Fruit fly (Drosophila melanogaster) whole organism, embryonic: ENCODE results near the gene Cka.

Experiments
- CG12769 ChIP-seq: fragments of 200-800 bp; sonication (Bioruptor generic); optimal IDR thresholded peaks from 2 replicates; lab custom pipeline; 2019; ENCODE audit warnings: missing biosample characterization, mild to moderate bottlenecking, missing genetic modification characterization, moderate library complexity
- CG14050 ChIP-seq: fragments of 200-800 bp; sonication (Bioruptor generic); IDR thresholded peaks from 3 replicates; pipeline ENCODE4 v1.3.6; 2022; ENCODE audit warnings: missing biosample characterization, missing genetic modification characterization
- CG14441 ChIP-seq: fragments of 200-800 bp; sonication (Bioruptor generic); IDR thresholded peaks from 2 replicates; pipeline ENCODE4 v1.3.6; 2022; ENCODE audit warnings: missing biosample characterization, missing genetic modification characterization
- CG14667 ChIP-seq: fragments of 200-800 bp; sonication (Bioruptor generic); IDR thresholded peaks from 2 replicates; pipeline ENCODE4 v1.3.6; 2022; ENCODE audit warnings: missing biosample characterization, missing genetic modification characterization
- CG15514 ChIP-seq: fragments of 200-800 bp; sonication (Bioruptor generic); optimal IDR thresholded peaks from 3 replicates; lab custom pipeline; 2017; ENCODE audit warnings: missing biosample characterization, missing genetic modification characterization, mild to moderate bottlenecking, moderate library complexity, missing genetic modification reagents
- CG17328 ChIP-seq: fragments of 200-800 bp; sonication (Bioruptor generic); IDR thresholded peaks from 2 replicates; pipeline ENCODE4 v1.3.6; 2022; ENCODE audit warnings: missing biosample characterization, missing genetic modification characterization
- CG17361 ChIP-seq: fragments of 200-800 bp; sonication (Bioruptor generic); IDR thresholded peaks from 3 replicates; pipeline ENCODE4 v1.3.6; 2022; ENCODE audit warnings: missing biosample characterization, missing genetic modification characterization
- CG18599 ChIP-seq: fragments of 200-800 bp; sonication (Bioruptor generic); optimal IDR thresholded peaks from 3 replicates; lab custom pipeline; 2017; ENCODE audit warnings: missing biosample characterization, missing genetic modification characterization, mild to moderate bottlenecking, moderate library complexity, missing genetic modification reagents
- CG18619 ChIP-seq: fragments of 200-800 bp; sonication (Bioruptor generic); optimal IDR thresholded peaks from 3 replicates; lab custom pipeline; 2017; ENCODE audit warnings: missing biosample characterization, mild to moderate bottlenecking, missing genetic modification characterization
- CG3163 ChIP-seq: fragments of 200-800 bp; sonication (Bioruptor generic); optimal IDR thresholded peaks from 3 replicates; lab custom pipeline; 2016; ENCODE audit warnings: missing biosample characterization, missing genetic modification characterization
- CG34376 ChIP-seq: fragments of 200-800 bp; sonication (Bioruptor generic); optimal IDR thresholded peaks from 2 replicates; lab custom pipeline; 2018; ENCODE audit warnings: missing biosample characterization, mild to moderate bottlenecking, missing genetic modification characterization
- CG4707 ChIP-seq: fragments of 200-800 bp; sonication (Bioruptor generic); optimal IDR thresholded peaks from 2 replicates; lab custom pipeline; 2018; ENCODE audit warnings: missing biosample characterization, mild to moderate bottlenecking, missing genetic modification characterization, moderate library complexity
- CG6175 ChIP-seq: fragments of 200-800 bp; sonication (Bioruptor generic); IDR thresholded peaks from 3 replicates; pipeline ENCODE4 v1.3.6; 2022; ENCODE audit warnings: missing biosample characterization, missing genetic modification characterization
- CG6254 ChIP-seq: fragments of 200-800 bp; sonication (Bioruptor generic); optimal IDR thresholded peaks from 3 replicates; lab custom pipeline; 2017; ENCODE audit warnings: mild to moderate bottlenecking, missing biosample characterization, missing genetic modification reagents, missing genetic modification characterization
- CG6272 ChIP-seq: fragments of 200-800 bp; sonication (Bioruptor generic); IDR thresholded peaks from 2 replicates; pipeline ENCODE4 v1.3.6; 2022; ENCODE audit warnings: missing biosample characterization, missing genetic modification characterization
- CG6791 ChIP-seq: fragments of 200-800 bp; sonication (Bioruptor generic); IDR thresholded peaks from 3 replicates; pipeline ENCODE4 v1.3.6; 2022; ENCODE audit warnings: missing biosample characterization, missing genetic modification characterization; ENCODE audit not compliant: partially characterized antibody
- CG6813 ChIP-seq: fragments of 200-800 bp; sonication (Bioruptor generic); optimal IDR thresholded peaks from 2 replicates; lab custom pipeline; 2017; ENCODE audit warnings: missing biosample characterization, missing genetic modification characterization, mild to moderate bottlenecking, moderate library complexity, missing genetic modification reagents
- CG8281 ChIP-seq: fragments of 200-800 bp; sonication (Bioruptor generic); optimal IDR thresholded peaks from 2 replicates; lab custom pipeline; 2018; ENCODE audit warnings: missing biosample characterization, mild to moderate bottlenecking, missing genetic modification characterization, moderate library complexity
- CG9727 ChIP-seq: fragments of 200-800 bp; sonication (Bioruptor generic); optimal IDR thresholded peaks from 3 replicates; lab custom pipeline; 2017; ENCODE audit warnings: missing biosample characterization, mild to moderate bottlenecking, missing genetic modification characterization
- CHES-1-like ChIP-seq: fragments of 200-800 bp; sonication (Bioruptor generic); optimal IDR thresholded peaks from 2 replicates; lab custom pipeline; 2016; ENCODE audit warnings: missing biosample characterization, missing genetic modification characterization
- D19B ChIP-seq: fragments of 200-800 bp; sonication (Bioruptor generic); optimal IDR thresholded peaks from 2 replicates; lab custom pipeline; 2017; ENCODE audit warnings: missing biosample characterization, mild to moderate bottlenecking, missing genetic modification characterization
- Dip3 ChIP-seq: fragments of 200-800 bp; sonication (Bioruptor generic); optimal IDR thresholded peaks from 3 replicates; lab custom pipeline; 2016; ENCODE audit warnings: missing biosample characterization, missing genetic modification characterization
- Eip74EF ChIP-seq, 2 experiments: fragments of 200-800 bp in 1 of 2; fragments of >200 bp in 1 of 2; sonication (Bioruptor generic) in 1 of 2; optimal IDR thresholded peaks; 2 replicates each; lab custom pipeline; 2017 to 2019; ENCODE audit warnings: missing biosample characterization in 2 of 2, missing genetic modification characterization in 2 of 2, mild to moderate bottlenecking in 1 of 2, moderate library complexity in 1 of 2
- Gsc ChIP-seq: fragments of 200-800 bp; sonication (Bioruptor generic); IDR thresholded peaks from 2 replicates; pipeline ENCODE4 v1.3.6; 2022; ENCODE audit warnings: missing biosample characterization, missing genetic modification characterization
- Gug ChIP-seq: fragments of 200-800 bp; sonication (Bioruptor generic); IDR thresholded peaks from 4 replicates; pipeline ENCODE4 v1.3.6; 2022; ENCODE audit warnings: missing biosample characterization, missing genetic modification characterization
- Meics ChIP-seq: fragments of 200-800 bp; sonication (Bioruptor generic); optimal IDR thresholded peaks from 2 replicates; lab custom pipeline; 2017; ENCODE audit warnings: missing biosample characterization, mild to moderate bottlenecking, missing genetic modification characterization
- Ssrp ChIP-seq: fragments of 200-800 bp; sonication (Bioruptor generic); optimal IDR thresholded peaks from 2 replicates; lab custom pipeline; 2018; ENCODE audit warnings: missing biosample characterization, mild to moderate bottlenecking, missing genetic modification characterization, moderate library complexity
- chm ChIP-seq: fragments of 200-800 bp; sonication (Bioruptor generic); IDR thresholded peaks from 2 replicates; pipeline ENCODE4 v1.3.6; 2022; ENCODE audit warnings: missing biosample characterization, missing genetic modification characterization
- ci ChIP-seq: fragments of 200-800 bp; sonication (Bioruptor generic); IDR thresholded peaks from 3 replicates; pipeline ENCODE4 v1.3.6; 2022; ENCODE audit warnings: missing biosample characterization, missing genetic modification characterization
- crp ChIP-seq, 2 experiments: fragments of 200-800 bp; sonication (Bioruptor generic); optimal IDR thresholded peaks; 2 replicates in 1 of 2; 3 replicates in 1 of 2; lab custom pipeline; 2017; ENCODE audit warnings: missing biosample characterization in 2 of 2, missing genetic modification characterization in 2 of 2, mild to moderate bottlenecking in 1 of 2, moderate library complexity in 1 of 2
- cwo ChIP-seq: fragments of 200-800 bp; sonication (Bioruptor generic); optimal IDR thresholded peaks from 3 replicates; lab custom pipeline; 2017; ENCODE audit warnings: missing biosample characterization, missing genetic modification characterization, mild to moderate bottlenecking, moderate library complexity, missing genetic modification reagents
- ewg ChIP-seq: fragments of 200-800 bp; sonication (Bioruptor generic); optimal IDR thresholded peaks from 3 replicates; lab custom pipeline; 2017; ENCODE audit warnings: mild to moderate bottlenecking, missing biosample characterization, missing genetic modification reagents, missing genetic modification characterization
- gcm ChIP-seq: fragments of 200-800 bp; sonication (Bioruptor generic); optimal IDR thresholded peaks from 2 replicates; lab custom pipeline; 2019; ENCODE audit warnings: missing biosample characterization, mild to moderate bottlenecking, missing genetic modification characterization, moderate library complexity
- gem ChIP-seq: fragments of 200-800 bp; sonication (Bioruptor generic); optimal IDR thresholded peaks from 2 replicates; lab custom pipeline; 2019; ENCODE audit warnings: missing biosample characterization, mild to moderate bottlenecking, missing genetic modification characterization, moderate library complexity
- grau ChIP-seq: fragments of 200-800 bp; optimal IDR thresholded peaks from 3 replicates; lab custom pipeline; 2019; ENCODE audit warnings: missing biosample characterization, mild to moderate bottlenecking, missing genetic modification characterization, moderate library complexity
- grn ChIP-seq: fragments of 200-800 bp; sonication (Bioruptor generic); optimal IDR thresholded peaks from 3 replicates; lab custom pipeline; 2017; ENCODE audit warnings: missing biosample characterization, missing genetic modification characterization
- hbn ChIP-seq: fragments of 200-800 bp; sonication (Bioruptor generic); IDR thresholded peaks from 2 replicates; pipeline ENCODE4 v1.3.6; 2022; ENCODE audit warnings: missing biosample characterization, missing genetic modification characterization; ENCODE audit not compliant: partially characterized antibody
- insv ChIP-seq, 2 experiments: fragments of 200-800 bp; sonication (Bioruptor generic); optimal IDR thresholded peaks; 3 replicates each; lab custom pipeline; 2016 to 2018; ENCODE audit warnings: missing biosample characterization in 2 of 2, missing genetic modification characterization in 2 of 2
- nau ChIP-seq: fragments of 200-800 bp; sonication (Bioruptor generic); optimal IDR thresholded peaks from 3 replicates; lab custom pipeline; 2017; ENCODE audit warnings: missing biosample characterization, mild to moderate bottlenecking, missing genetic modification characterization, missing genetic modification reagents
- repo ChIP-seq: fragments of 200-800 bp; sonication (Bioruptor generic); optimal IDR thresholded peaks from 2 replicates; lab custom pipeline; 2016; ENCODE audit warnings: missing biosample characterization, missing genetic modification characterization
- run ChIP-seq: fragments of 200-800 bp; sonication (Bioruptor generic); optimal IDR thresholded peaks from 3 replicates; lab custom pipeline; 2018; ENCODE audit warnings: missing biosample characterization, mild to moderate bottlenecking, missing genetic modification characterization
- sens-2 ChIP-seq: fragments of 200-800 bp; sonication (Bioruptor generic); IDR thresholded peaks from 2 replicates; pipeline ENCODE4 v1.3.6; 2022; ENCODE audit warnings: missing biosample characterization, missing genetic modification characterization
- shn ChIP-seq: fragments of 200-800 bp; sonication (Bioruptor generic); optimal IDR thresholded peaks from 3 replicates; lab custom pipeline; 2016; ENCODE audit warnings: missing biosample characterization, missing genetic modification characterization
- trem ChIP-seq: fragments of 200-800 bp; optimal IDR thresholded peaks from 3 replicates; lab custom pipeline; 2019; ENCODE audit warnings: missing biosample characterization, mild to moderate bottlenecking, missing genetic modification characterization, moderate library complexity
- twi ChIP-seq: fragments of 200-800 bp; optimal IDR thresholded peaks from 2 replicates; lab custom pipeline; 2019; ENCODE audit warnings: missing biosample characterization, mild to moderate bottlenecking, missing genetic modification characterization, moderate library complexity
- unc-4 ChIP-seq: fragments of 200-800 bp; sonication (Bioruptor generic); IDR thresholded peaks from 2 replicates; pipeline ENCODE4 v1.3.6; 2022; ENCODE audit warnings: missing biosample characterization, missing genetic modification characterization; ENCODE audit not compliant: partially characterized antibody
- zfh2 ChIP-seq: fragments of 200-800 bp; sonication (Bioruptor generic); optimal IDR thresholded peaks from 2 replicates; lab custom pipeline; 2016; ENCODE audit warnings: missing biosample characterization, missing genetic modification characterization

Gene Cka

dm6 chr2L:8084349-8085203, 54.1 kb downstream of the Cka start (continued):
- peak; percentile 63 to 93 for TF ChIP-seq insv (GFP tag; optimal IDR thresholded peaks at IDR 0.05; lab: Kevin White, UChicago)
- no peak for TF ChIP-seq CG6272 (GFP tag; lab: Robert Waterston, UW)
- TF ChIP-seq ci (GFP tag; lab: Robert Waterston, UW), result 0 out of 3 replicates have a peak, but pooled peaks have one; percentile 25
- no peak for TF ChIP-seq CG6791 (GFP tag; lab: Robert Waterston, UW)
- TF ChIP-seq grau (tag; lab: Kevin White, UChicago), result peak; percentile 87
- TF ChIP-seq Dip3 (GFP tag; lab: Kevin White, UChicago), result peak; percentile 22
- peak; percentile 9 for TF ChIP-seq CHES-1-like
- no peak for TF ChIP-seq twi (tag; lab: Kevin White, UChicago)
- peak; percentile 13 for TF ChIP-seq CG15514
- TF ChIP-seq CG17328 (GFP tag; lab: Robert Waterston, UW), result no peak
- no peak for TF ChIP-seq nau (GFP tag; lab: Kevin White, UChicago)
- TF ChIP-seq CG14441 (GFP tag; lab: Robert Waterston, UW), result no peak
- peak; percentile 76 for TF ChIP-seq ewg
- TF ChIP-seq Eip74EF (GFP tag; optimal IDR thresholded peaks at IDR 0.05; lab: Kevin White, UChicago), result no peak
- no peak for TF ChIP-seq CG14667
- TF ChIP-seq CG6175, result 0 out of 3 replicates have a peak, but pooled peaks have one; percentile 34
- TF ChIP-seq sens-2, result no peak
- no peak for TF ChIP-seq CG14050 (GFP tag; lab: Robert Waterston, UW)
- TF ChIP-seq Gsc (GFP tag; lab: Robert Waterston, UW), result no peak
- TF ChIP-seq cwo (GFP tag; lab: Kevin White, UChicago), result peak; percentile 21
- peak; percentile 30 for TF ChIP-seq CG9727 (GFP tag; lab: Kevin White, UChicago)
- no peak for TF ChIP-seq hbn (GFP tag; lab: Robert Waterston, UW)
- peak; percentile 76 for TF ChIP-seq CG4707 (GFP tag; lab: Kevin White, UChicago)
- TF ChIP-seq D19B (GFP tag; lab: Kevin White, UChicago), result peak; percentile 19
- TF ChIP-seq Gug (GFP tag; lab: Robert Waterston, UW), result no peak
- peak; percentile 12 for TF ChIP-seq shn (GFP tag; lab: Kevin White, UChicago)
- TF ChIP-seq CG18599 (GFP tag; lab: Kevin White, UChicago), result peak; percentile 3
- 0 out of 3 replicates have a peak, but pooled peaks have one; percentile 27 for TF ChIP-seq CG17361 (GFP tag; lab: Robert Waterston, UW)
- TF ChIP-seq CG8281 (tag; lab: Kevin White, UChicago), result no peak
- no peak for TF ChIP-seq run (tag; lab: Kevin White, UChicago)
- TF ChIP-seq repo (GFP tag; lab: Kevin White, UChicago), result no peak
- TF ChIP-seq zfh2 (GFP tag; lab: Kevin White, UChicago), result peak; percentile 10
- TF ChIP-seq unc-4 (GFP tag; lab: Robert Waterston, UW), result 0 out of 2 replicates have a peak, but pooled peaks have one; percentile 13
- TF ChIP-seq grn (GFP tag; lab: Kevin White, UChicago), result peak; percentile 75
- peak; percentile 23 for TF ChIP-seq Meics (GFP tag; lab: Kevin White, UChicago)
- TF ChIP-seq CG6254 (GFP tag; lab: Kevin White, UChicago), result no peak
- no peak for TF ChIP-seq CG18619 (GFP tag; lab: Kevin White, UChicago)
- TF ChIP-seq trem, result no peak
- TF ChIP-seq chm (GFP tag; lab: Robert Waterston, UW), result peak; percentile 29; the same call in 1 of the 2 replicates
- TF ChIP-seq CG3163 (GFP tag; lab: Kevin White, UChicago), result no peak
- TF ChIP-seq CG6813, result peak; percentile 41
- TF ChIP-seq CG12769 (tag; lab: Kevin White, UChicago), result peak; percentile 36
- TF ChIP-seq gem (tag; lab: Kevin White, UChicago), result peak; percentile 22
- TF ChIP-seq gcm (GFP tag; lab: Kevin White, UChicago), result peak; percentile 87
- TF ChIP-seq Ssrp (tag; lab: Kevin White, UChicago), result no peak
- TF ChIP-seq crp (GFP tag; optimal IDR thresholded peaks at IDR 0.05; lab: Kevin White, UChicago), result no peak
- TF ChIP-seq CG34376 (GFP tag; lab: Kevin White, UChicago), result no peak
